Worm (Caenorhabditis elegans) whole organism, young adult: ENCODE data around the gene fbxa-137.

Experiments
- lin-26 ChIP-seq: fragments of 200-800 bp; sonication (Bioruptor generic); IDR thresholded peaks from 2 replicates; pipeline ENCODE4 v1.3.6; 2022; ENCODE audit warnings: missing genetic modification reagents, missing genetic modification characterization, missing compliant biosample characterization
- snpc-4 ChIP-seq, 5 experiments: fragments of 150-350 bp in 1 of 5; sonication (generic microtip) in 4 of 5; optimal IDR thresholded peaks; 2 replicates each; lab custom pipeline; 2014 to 2018; ENCODE audit warnings: missing genetic modification characterization in 5 of 5, missing biosample characterization in 3 of 5, antibody characterized with exemption in 2 of 5, mild to moderate bottlenecking in 2 of 5, missing compliant biosample characterization in 2 of 5, missing genotype in 2 of 5, moderate library complexity in 2 of 5, missing genetic modification reagents in 1 of 5

- no peak for TF ChIP-seq lin-26 (GFP tag; lab: Robert Waterston, UW)
- TF ChIP-seq snpc-4 (GFP tag; optimal IDR thresholded peaks at IDR 0.05; lab: Kevin White, UChicago): no peak
- TF ChIP-seq snpc-4 (tag; optimal IDR thresholded peaks at IDR 0.05; lab: Kevin White, UChicago): no peak
Observed at ce11 chrV:2264455-2264854, 14.2 kb upstream of the fbxa-137 start, which contains the start of gene nhr-183.
